Worm (Caenorhabditis elegans) whole organism, young adult: ENCODE measurements around the gene K01D12.5.

ENCODE experiments used
- B0035.1 ChIP-seq: sonication (generic microtip); optimal IDR thresholded peaks from 2 replicates; lab custom pipeline; 2016; ENCODE audit warnings: missing genetic modification characterization, mild to moderate bottlenecking, missing compliant biosample characterization, missing genotype, missing genetic modification reagents
- B0261.1 ChIP-seq: sonication (generic microtip); optimal IDR thresholded peaks from 2 replicates; lab custom pipeline; 2016; ENCODE audit warnings: mild to moderate bottlenecking, missing genetic modification characterization, moderate library complexity, missing compliant biosample characterization
- C06A6.2 ChIP-seq: fragments of 200-800 bp; sonication (Bioruptor generic); conservative IDR thresholded peaks from 2 replicates; pipeline ENCODE4 v1.3.6; 2022; ENCODE audit warnings: missing genetic modification characterization, missing compliant biosample characterization
- D2030.7 ChIP-seq: fragments of 200-800 bp; sonication (Bioruptor generic); IDR thresholded peaks from 2 replicates; pipeline ENCODE4 v1.3.6; 2022; ENCODE audit warnings: missing genetic modification reagents, missing genetic modification characterization, missing compliant biosample characterization
- F10E7.11 ChIP-seq: sonication (generic microtip); optimal IDR thresholded peaks from 2 replicates; lab custom pipeline; 2017; ENCODE audit warnings: mild to moderate bottlenecking, missing genetic modification characterization, moderate library complexity, missing compliant biosample characterization
- F22D6.2 ChIP-seq: sonication (generic microtip); optimal IDR thresholded peaks from 2 replicates; lab custom pipeline; 2016; ENCODE audit warnings: mild to moderate bottlenecking, missing genetic modification characterization, missing compliant biosample characterization
- F39B2.1 ChIP-seq: fragments of 200-800 bp; sonication (Bioruptor generic); IDR thresholded peaks from 2 replicates; pipeline ENCODE4 v1.3.6; 2022; ENCODE audit warnings: missing genetic modification reagents, missing genetic modification characterization, missing compliant biosample characterization
- Y56A3A.18 ChIP-seq: fragments of 200-800 bp; sonication (Bioruptor generic); IDR thresholded peaks from 2 replicates; pipeline ENCODE4 v1.3.6; 2022; ENCODE audit warnings: missing genetic modification reagents, missing genetic modification characterization, missing compliant biosample characterization
- ama-1 ChIP-seq, 3 experiments: fragments of 150-350 bp in 1 of 3; sonication (generic microtip) in 2 of 3; optimal IDR thresholded peaks; 2 replicates each; lab custom pipeline; 2014 to 2018; ENCODE audit warnings: missing biosample characterization in 2 of 3, missing genetic modification characterization in 2 of 3, missing genetic modification reagents in 2 of 3
- aptf-2 ChIP-seq: fragments of 200-800 bp; sonication (Bioruptor generic); conservative IDR thresholded peaks from 2 replicates; pipeline ENCODE4 v1.3.6; 2022; ENCODE audit warnings: missing genetic modification reagents, missing genetic modification characterization, missing compliant biosample characterization
- aptf-3 ChIP-seq: fragments of 200-800 bp; sonication (Bioruptor generic); IDR thresholded peaks from 2 replicates; pipeline ENCODE4 v1.3.6; 2022; ENCODE audit warnings: missing genetic modification characterization, missing compliant biosample characterization
- bed-2 ChIP-seq: fragments of 200-800 bp; sonication (Bioruptor generic); IDR thresholded peaks from 2 replicates; pipeline ENCODE4 v1.3.6; 2022; ENCODE audit warnings: missing genetic modification reagents, missing genetic modification characterization, missing compliant biosample characterization
- ceh-40 ChIP-seq: fragments of 200-800 bp; sonication (Bioruptor generic); IDR thresholded peaks from 2 replicates; pipeline ENCODE4 v1.3.6; 2022; ENCODE audit warnings: missing genetic modification characterization, missing compliant biosample characterization
- ceh-91 ChIP-seq: fragments of 200-800 bp; sonication (Bioruptor generic); IDR thresholded peaks from 2 replicates; pipeline ENCODE4 v1.3.6; 2022; ENCODE audit warnings: missing genetic modification reagents, missing genetic modification characterization, missing compliant biosample characterization
- chd-7 ChIP-seq: sonication (generic microtip); optimal IDR thresholded peaks from 2 replicates; lab custom pipeline; 2016; ENCODE audit warnings: mild to moderate bottlenecking, missing genetic modification characterization, moderate library complexity, missing compliant biosample characterization
- die-1 ChIP-seq: sonication (generic microtip); optimal IDR thresholded peaks from 2 replicates; lab custom pipeline; 2016; ENCODE audit warnings: missing genotype, mild to moderate bottlenecking, missing genetic modification characterization, missing compliant biosample characterization
- dpff-1 ChIP-seq: sonication (generic microtip); optimal IDR thresholded peaks from 2 replicates; lab custom pipeline; 2017; ENCODE audit warnings: mild to moderate bottlenecking, missing genetic modification characterization, missing compliant biosample characterization
- dpl-1 ChIP-seq: fragments of 150-350 bp; optimal IDR thresholded peaks from 2 replicates; lab custom pipeline; 2014; ENCODE audit warnings: missing biosample characterization, missing genetic modification reagents, missing genetic modification characterization
- egl-44 ChIP-seq: fragments of 200-800 bp; sonication (Bioruptor generic); IDR thresholded peaks from 2 replicates; pipeline ENCODE4 v1.3.6; 2022; ENCODE audit warnings: missing genetic modification reagents, missing genetic modification characterization, missing compliant biosample characterization
- ekl-4 ChIP-seq: fragments of 200-800 bp; sonication (Bioruptor generic); IDR thresholded peaks from 2 replicates; pipeline ENCODE4 v1.3.6; 2022; ENCODE audit warnings: missing genetic modification reagents, missing genetic modification characterization, missing compliant biosample characterization
- ets-4 ChIP-seq: fragments of 200-800 bp; sonication (Bioruptor generic); optimal IDR thresholded peaks from 2 replicates; lab custom pipeline; 2018; ENCODE audit warnings: mild to moderate bottlenecking, missing genetic modification characterization, missing compliant biosample characterization
- gei-17 ChIP-seq: fragments of 200-800 bp; sonication (Bioruptor generic); optimal IDR thresholded peaks from 2 replicates; lab custom pipeline; 2018; ENCODE audit warnings: mild to moderate bottlenecking, missing genetic modification characterization, missing compliant biosample characterization
- hsf-1 ChIP-seq: fragments of 200-800 bp; sonication (Bioruptor generic); IDR thresholded peaks from 2 replicates; pipeline ENCODE4 v1.3.6; 2022; ENCODE audit warnings: missing genetic modification reagents, missing genetic modification characterization, missing compliant biosample characterization
- let-607 ChIP-seq, 2 experiments: fragments of 200-800 bp in 1 of 2; sonication (Bioruptor generic) in 1 of 2; sonication (generic microtip) in 1 of 2; optimal IDR thresholded peaks; 2 replicates each; lab custom pipeline; 2016 to 2018; ENCODE audit warnings: mild to moderate bottlenecking in 2 of 2, missing compliant biosample characterization in 2 of 2, missing genetic modification characterization in 2 of 2, moderate library complexity in 2 of 2, missing genotype in 1 of 2
- lin-35 ChIP-seq, 3 experiments: fragments of 150-350 bp in 2 of 3; sonication (generic microtip) in 1 of 3; optimal IDR thresholded peaks; 2 replicates each; lab custom pipeline; 2014 to 2018; ENCODE audit warnings: missing biosample characterization in 3 of 3, missing genetic modification characterization in 3 of 3, missing genetic modification reagents in 3 of 3
- lin-54 ChIP-seq: fragments of 200-800 bp; sonication (Bioruptor generic); optimal IDR thresholded peaks from 2 replicates; lab custom pipeline; 2018; ENCODE audit warnings: mild to moderate bottlenecking, missing genetic modification characterization, missing compliant biosample characterization
- lir-1 ChIP-seq: fragments of 200-800 bp; sonication (Bioruptor generic); conservative IDR thresholded peaks from 2 replicates; pipeline ENCODE4 v1.3.6; 2022; ENCODE audit warnings: missing genetic modification reagents, missing genetic modification characterization, missing compliant biosample characterization
- madf-10 ChIP-seq: sonication (generic microtip); optimal IDR thresholded peaks from 2 replicates; lab custom pipeline; 2016; ENCODE audit warnings: mild to moderate bottlenecking, missing genetic modification characterization, missing compliant biosample characterization
- madf-6 ChIP-seq: fragments of 200-800 bp; sonication (Bioruptor generic); IDR thresholded peaks from 2 replicates; pipeline ENCODE4 v1.3.6; 2022; ENCODE audit warnings: missing genetic modification reagents, missing genetic modification characterization, missing compliant biosample characterization
- madf-8 ChIP-seq: fragments of 200-800 bp; sonication (Bioruptor generic); conservative IDR thresholded peaks from 2 replicates; pipeline ENCODE4 v1.3.6; 2022; ENCODE audit warnings: missing genetic modification reagents, missing genetic modification characterization, missing compliant biosample characterization
- mxl-1 ChIP-seq: sonication (generic microtip); optimal IDR thresholded peaks from 2 replicates; lab custom pipeline; 2016; ENCODE audit warnings: missing genetic modification characterization, missing compliant biosample characterization
- nhr-179 ChIP-seq: sonication (generic microtip); optimal IDR thresholded peaks from 2 replicates; lab custom pipeline; 2016; ENCODE audit warnings: mild to moderate bottlenecking, missing genetic modification characterization, missing compliant biosample characterization
- nhr-27 ChIP-seq: fragments of 200-800 bp; sonication (Bioruptor generic); optimal IDR thresholded peaks from 2 replicates; lab custom pipeline; 2018; ENCODE audit warnings: mild to moderate bottlenecking, missing genetic modification characterization, moderate library complexity, missing compliant biosample characterization
- nhr-80 ChIP-seq: sonication (generic microtip); optimal IDR thresholded peaks from 2 replicates; lab custom pipeline; 2016; ENCODE audit warnings: missing genetic modification characterization, missing compliant biosample characterization
- nhr-90 ChIP-seq: sonication (generic microtip); optimal IDR thresholded peaks from 2 replicates; lab custom pipeline; 2016; ENCODE audit warnings: missing genotype, mild to moderate bottlenecking, missing genetic modification characterization, missing compliant biosample characterization
- pha-4 ChIP-seq: fragments of 150-350 bp; sonication (generic microtip); optimal IDR thresholded peaks from 2 replicates; lab custom pipeline; 2014; ENCODE audit warnings: missing biosample characterization, missing genetic modification reagents, missing genetic modification characterization
- repo-1 ChIP-seq: sonication (generic microtip); optimal IDR thresholded peaks from 2 replicates; lab custom pipeline; 2017; ENCODE audit warnings: mild to moderate bottlenecking, missing genetic modification characterization, missing compliant biosample characterization
- sdz-38 ChIP-seq: sonication (generic microtip); optimal IDR thresholded peaks from 2 replicates; lab custom pipeline; 2016; ENCODE audit warnings: missing genotype, missing genetic modification characterization, missing compliant biosample characterization
- snpc-1.3 ChIP-seq: sonication (generic microtip); optimal IDR thresholded peaks from 2 replicates; lab custom pipeline; 2017; ENCODE audit warnings: missing genetic modification characterization, mild to moderate bottlenecking, missing compliant biosample characterization, antibody characterized with exemption, moderate library complexity, missing genotype, missing genetic modification reagents; ENCODE audit not compliant: insufficient read depth
- snpc-3.4 ChIP-seq: sonication (generic microtip); optimal IDR thresholded peaks from 2 replicates; lab custom pipeline; 2017; ENCODE audit warnings: missing genetic modification characterization, mild to moderate bottlenecking, missing compliant biosample characterization, antibody characterized with exemption, moderate library complexity, missing genotype, missing genetic modification reagents
- tbp1 ChIP-seq: fragments of 200-800 bp; sonication (Bioruptor generic); optimal IDR thresholded peaks from 2 replicates; lab custom pipeline; 2018; ENCODE audit warnings: mild to moderate bottlenecking, missing genetic modification characterization, missing compliant biosample characterization
- xnd-1 ChIP-seq: sonication (generic microtip); optimal IDR thresholded peaks from 2 replicates; lab custom pipeline; 2016; ENCODE audit warnings: missing genotype, missing genetic modification reagents, missing genetic modification characterization, missing compliant biosample characterization
- zim-3 ChIP-seq: sonication (generic microtip); optimal IDR thresholded peaks from 2 replicates; lab custom pipeline; 2017; ENCODE audit warnings: mild to moderate bottlenecking, missing genetic modification characterization, moderate library complexity, missing compliant biosample characterization

Gene K01D12.5

ce11 chrV:12429039-12429438 lies 31.4 kb downstream of the K01D12.5 start, which contains the start of gene C54D10.5:
Gene C54D10.5 (plus strand): TSS chrV:12429339.
- TF ChIP-seq nhr-80 (tag; lab: Kevin White, UChicago) (no peak), F39B2.1 (no peak), lin-35 (GFP tag; optimal IDR thresholded peaks at IDR 0.05; lab: Kevin White, UChicago) (no peak), dpff-1 (tag; lab: Kevin White, UChicago) (no peak), Y56A3A.18 (no peak), nhr-179 (tag; lab: Kevin White, UChicago) (no peak), die-1 (tag; lab: Kevin White, UChicago) (no peak), B0261.1 (no peak), xnd-1 (tag; lab: Kevin White, UChicago) (no peak)

- TF ChIP-seq tbp1 (GFP tag; lab: Kevin White, UChicago) (no peak), ceh-40 (no peak), dpff-1 (tag; lab: Kevin White, UChicago) (no peak), dpl-1 (GFP tag; lab: Kevin White, UChicago) (no peak), hsf-1 (no peak), aptf-3 (GFP tag; lab: Robert Waterston, UW) (no peak), madf-8 (GFP tag; lab: Robert Waterston, UW) (no peak), lin-54 (GFP tag; lab: Kevin White, UChicago) (no peak), sdz-38 (tag; lab: Kevin White, UChicago) (no peak), ekl-4 (GFP tag; lab: Robert Waterston, UW) (no peak), F10E7.11 (tag; lab: Kevin White, UChicago) (no peak), nhr-90 (tag; lab: Kevin White, UChicago) (no peak), ceh-91 (no peak), C06A6.2 (GFP tag; lab: Robert Waterston, UW) (no peak), bed-2 (no peak), B0035.1 (tag; lab: Kevin White, UChicago) (no peak), snpc-3.4 (tag; lab: Kevin White, UChicago) (no peak), repo-1 (no peak), mxl-1 (tag; lab: Kevin White, UChicago) (no peak)
Observed at ce11 chrV:12432111-12432510, 34.5 kb downstream of the K01D12.5 start, which contains the start of gene C54D10.13. Gene C54D10.13 (minus strand): TSS chrV:12432289.

- TF ChIP-seq aptf-3 (GFP tag; lab: Robert Waterston, UW) (no peak), nhr-27 (tag; lab: Kevin White, UChicago) (no peak), ets-4 (GFP tag; lab: Kevin White, UChicago) (no peak), D2030.7 (no peak), lir-1 (GFP tag; lab: Robert Waterston, UW) (no peak), F22D6.2 (tag; lab: Kevin White, UChicago) (no peak), pha-4 (tag; lab: Kevin White, UChicago) (no peak), snpc-1.3 (tag; lab: Kevin White, UChicago) (no peak), aptf-2 (no peak), madf-6 (GFP tag; lab: Robert Waterston, UW) (no peak), let-607 (tag; optimal IDR thresholded peaks at IDR 0.05; lab: Kevin White, UChicago) (no peak), egl-44 (GFP tag; lab: Robert Waterston, UW) (no peak), gei-17 (GFP tag; lab: Kevin White, UChicago) (no peak), chd-7 (tag; lab: Kevin White, UChicago) (no peak), ama-1 (optimal IDR thresholded peaks at IDR 0.05; lab: Kevin White, UChicago) (no peak), ama-1 (GFP tag; optimal IDR thresholded peaks at IDR 0.05; lab: Kevin White, UChicago) (no peak), zim-3 (no peak), madf-10 (no peak)
Observed at ce11 chrV:12433105-12433504, 35.5 kb downstream of the K01D12.5 start.
